Worm (Caenorhabditis elegans) whole organism, L4 larva: ENCODE measurements around the gene F11C1.10.

Experiments
- Y105C5A.15 ChIP-seq: fragments of 200-800 bp; sonication (Bioruptor generic); IDR thresholded peaks from 2 replicates; pipeline ENCODE4 v1.3.6; 2022; ENCODE audit warnings: missing genetic modification characterization, missing compliant biosample characterization
- ZK546.5 ChIP-seq, 2 experiments: sonication (generic microtip); optimal IDR thresholded peaks; 2 replicates each; lab custom pipeline; 2017; ENCODE audit warnings: missing biosample characterization in 2 of 2, missing genetic modification characterization in 2 of 2
- ama-1 ChIP-seq: fragments of 150-350 bp; optimal IDR thresholded peaks from 2 replicates; lab custom pipeline; 2014; ENCODE audit warnings: inconsistent platforms, mixed read lengths
- ceh-82 ChIP-seq: sonication (generic microtip); optimal IDR thresholded peaks from 2 replicates; lab custom pipeline; 2017; ENCODE audit warnings: missing biosample characterization, missing genetic modification characterization
- cey-2 ChIP-seq: sonication (generic microtip); optimal IDR thresholded peaks from 3 replicates; lab custom pipeline; 2017; ENCODE audit warnings: missing genetic modification characterization, mild to moderate bottlenecking, missing compliant biosample characterization, antibody characterized with exemption, borderline replicate concordance; ENCODE audit not compliant: insufficient read depth
- daf-12 ChIP-seq: fragments of 150-350 bp; optimal IDR thresholded peaks from 2 replicates; lab custom pipeline; 2014; ENCODE audit warnings: missing biosample characterization, missing genetic modification reagents, missing genetic modification characterization
- daf-16 ChIP-seq, 3 experiments: sonication (generic microtip); optimal IDR thresholded peaks; 2 replicates each; lab custom pipeline; 2016 to 2017; ENCODE audit warnings: missing genetic modification characterization in 3 of 3, missing genetic modification reagents in 3 of 3, mild to moderate bottlenecking in 2 of 3, missing compliant biosample characterization in 2 of 3, missing biosample characterization in 1 of 3, moderate library complexity in 1 of 3
- daf-19 ChIP-seq: fragments of 200-800 bp; sonication (Bioruptor generic); conservative IDR thresholded peaks from 2 replicates; pipeline ENCODE4 v1.3.6; 2022; ENCODE audit warnings: missing genetic modification characterization, missing compliant biosample characterization
- daf-8 ChIP-seq: fragments of 200-800 bp; sonication (Bioruptor generic); IDR thresholded peaks from 2 replicates; pipeline ENCODE4 v1.3.6; 2022; ENCODE audit warnings: missing genetic modification characterization, missing compliant biosample characterization
- dmd-6 ChIP-seq: fragments of 200-800 bp; sonication (Bioruptor generic); IDR thresholded peaks from 2 replicates; pipeline ENCODE4 v1.3.6; 2022; ENCODE audit warnings: missing genetic modification reagents, missing genetic modification characterization, missing compliant biosample characterization
- dpl-1 ChIP-seq: fragments of 150-350 bp; optimal IDR thresholded peaks from 2 replicates; lab custom pipeline; 2014; ENCODE audit warnings: missing biosample characterization, missing genetic modification reagents, missing genetic modification characterization
- duxl-1 ChIP-seq: sonication (generic microtip); optimal IDR thresholded peaks from 2 replicates; lab custom pipeline; 2016; ENCODE audit warnings: mild to moderate bottlenecking, missing genetic modification characterization, moderate library complexity, missing compliant biosample characterization; ENCODE audit not compliant: poor library complexity
- fkh-10 ChIP-seq: fragments of 150-350 bp; optimal IDR thresholded peaks from 2 replicates; lab custom pipeline; 2014; ENCODE audit warnings: missing biosample characterization, missing genetic modification reagents, missing genetic modification characterization
- fos-1 ChIP-seq: fragments of 150-350 bp; optimal IDR thresholded peaks from 2 replicates; lab custom pipeline; 2014; ENCODE audit warnings: missing biosample characterization, missing genetic modification characterization
- gei-8 ChIP-seq: fragments of 200-800 bp; sonication (Bioruptor generic); optimal IDR thresholded peaks from 2 replicates; lab custom pipeline; 2018; ENCODE audit warnings: mild to moderate bottlenecking, missing genetic modification characterization, missing compliant biosample characterization
- hlh-11 ChIP-seq: fragments of 200-800 bp; sonication (Bioruptor generic); optimal IDR thresholded peaks from 2 replicates; lab custom pipeline; 2018; ENCODE audit warnings: mild to moderate bottlenecking, missing genetic modification characterization, missing compliant biosample characterization
- hlh-30 ChIP-seq: sonication (generic microtip); optimal IDR thresholded peaks from 2 replicates; lab custom pipeline; 2017; ENCODE audit warnings: antibody characterized with exemption, mild to moderate bottlenecking, missing genetic modification characterization, missing compliant biosample characterization; ENCODE audit not compliant: insufficient read depth
- lin-1 ChIP-seq: fragments of 200-800 bp; sonication (Bioruptor generic); IDR thresholded peaks from 2 replicates; pipeline ENCODE4 v1.3.6; 2022; ENCODE audit warnings: missing genetic modification reagents, missing genetic modification characterization, missing compliant biosample characterization
- lin-15B ChIP-seq: fragments of 150-350 bp; sonication (generic microtip); optimal IDR thresholded peaks from 3 replicates; lab custom pipeline; 2014; ENCODE audit warnings: missing biosample characterization, missing genetic modification characterization
- lin-39 ChIP-seq: fragments of 150-350 bp; optimal IDR thresholded peaks from 2 replicates; lab custom pipeline; 2014; ENCODE audit warnings: missing biosample characterization, missing genetic modification reagents, missing genetic modification characterization
- lsy-2 ChIP-seq, 2 experiments: fragments of 150-350 bp in 1 of 2; sonication (generic microtip) in 1 of 2; optimal IDR thresholded peaks; 2 replicates each; lab custom pipeline; 2014 to 2017; ENCODE audit warnings: missing biosample characterization in 2 of 2, missing genetic modification characterization in 2 of 2
- mdl-1 ChIP-seq, 2 experiments: fragments of 150-350 bp in 1 of 2; sonication (generic microtip) in 1 of 2; optimal IDR thresholded peaks; 2 replicates each; lab custom pipeline; 2014 to 2017; ENCODE audit warnings: missing biosample characterization in 2 of 2, missing genetic modification characterization in 2 of 2
- mdt-29 ChIP-seq: fragments of 200-800 bp; sonication (Bioruptor generic); IDR thresholded peaks from 2 replicates; pipeline ENCODE4 v1.3.6; 2022; ENCODE audit warnings: missing genetic modification reagents, missing genetic modification characterization, missing compliant biosample characterization
- mep-1 ChIP-seq: fragments of 150-350 bp; sonication (generic microtip); optimal IDR thresholded peaks from 3 replicates; lab custom pipeline; 2014; ENCODE audit warnings: missing biosample characterization, missing genetic modification characterization
- mxl-3 ChIP-seq: fragments of 200-800 bp; sonication (Bioruptor generic); optimal IDR thresholded peaks from 2 replicates; lab custom pipeline; 2018; ENCODE audit warnings: mild to moderate bottlenecking, missing genetic modification characterization, missing compliant biosample characterization
- nhr-102 ChIP-seq: sonication (generic microtip); optimal IDR thresholded peaks from 2 replicates; lab custom pipeline; 2016; ENCODE audit warnings: mild to moderate bottlenecking, missing genetic modification characterization, moderate library complexity, missing compliant biosample characterization
- nhr-25 ChIP-seq: sonication (generic microtip); optimal IDR thresholded peaks from 2 replicates; lab custom pipeline; 2017; ENCODE audit warnings: missing genetic modification characterization, mild to moderate bottlenecking, missing compliant biosample characterization, antibody characterized with exemption, moderate library complexity, borderline replicate concordance; ENCODE audit not compliant: insufficient read depth
- nhr-28 ChIP-seq: fragments of 150-350 bp; optimal IDR thresholded peaks from 2 replicates; lab custom pipeline; 2014; ENCODE audit warnings: missing biosample characterization, missing genetic modification characterization
- nhr-42 ChIP-seq: fragments of 200-800 bp; sonication (Bioruptor generic); IDR thresholded peaks from 2 replicates; pipeline ENCODE4 v1.3.6; 2022; ENCODE audit warnings: missing genetic modification characterization, missing compliant biosample characterization
- nhr-6 ChIP-seq: fragments of 150-350 bp; optimal IDR thresholded peaks from 2 replicates; lab custom pipeline; 2014; ENCODE audit warnings: missing biosample characterization, missing genetic modification characterization
- pha-4 ChIP-seq, 2 experiments: fragments of 150-350 bp in 1 of 2; fragments of 200-800 bp in 1 of 2; sonication (Bioruptor generic) in 1 of 2; IDR thresholded peaks in 1 of 2; optimal IDR thresholded peaks in 1 of 2; 2 replicates each; pipeline versions ENCODE4 v1.3.6 to Lab custom; 2014 to 2022; ENCODE audit warnings: missing genetic modification characterization in 2 of 2, missing genetic modification reagents in 2 of 2, missing biosample characterization in 1 of 2, missing compliant biosample characterization in 1 of 2
- saeg-2 ChIP-seq: fragments of 200-800 bp; sonication (Bioruptor generic); IDR thresholded peaks from 2 replicates; pipeline ENCODE4 v1.3.6; 2022; ENCODE audit warnings: missing genetic modification reagents, missing genetic modification characterization, missing compliant biosample characterization
- sdz-12 ChIP-seq: fragments of 200-800 bp; sonication (Bioruptor generic); optimal IDR thresholded peaks from 2 replicates; lab custom pipeline; 2018; ENCODE audit warnings: mild to moderate bottlenecking, missing genetic modification characterization, missing compliant biosample characterization
- snpc-1.2 ChIP-seq: fragments of 200-800 bp; sonication (Bioruptor generic); IDR thresholded peaks from 2 replicates; pipeline ENCODE4 v1.3.6; 2022; ENCODE audit warnings: missing genetic modification reagents, missing genetic modification characterization, missing compliant biosample characterization
- snpc-4 ChIP-seq: fragments of 150-350 bp; optimal IDR thresholded peaks from 2 replicates; lab custom pipeline; 2014; ENCODE audit warnings: missing biosample characterization, missing genetic modification characterization
- unc-130 ChIP-seq: sonication (generic microtip); optimal IDR thresholded peaks from 2 replicates; lab custom pipeline; 2016; ENCODE audit warnings: missing genetic modification reagents, missing genetic modification characterization, missing compliant biosample characterization
- unc-62 ChIP-seq, 3 experiments: fragments of 150-350 bp in 1 of 3; sonication (generic microtip); optimal IDR thresholded peaks in 2 of 3; peaks in 1 of 3; 1 replicate in 1 of 3; 2 replicates in 2 of 3; lab custom pipeline; 2014 to 2017; ENCODE audit warnings: missing biosample characterization in 3 of 3, missing genetic modification characterization in 3 of 3, missing genetic modification reagents in 3 of 3, missing genotype in 1 of 3
- vab-7 ChIP-seq: fragments of 200-800 bp; sonication (Bioruptor generic); IDR thresholded peaks from 2 replicates; pipeline ENCODE4 v1.3.6; 2022; ENCODE audit warnings: missing genetic modification reagents, missing genetic modification characterization, missing compliant biosample characterization
- zip-11 ChIP-seq: fragments of 200-800 bp; sonication (Bioruptor generic); IDR thresholded peaks from 2 replicates; pipeline ENCODE4 v1.3.6; 2022; ENCODE audit warnings: missing genetic modification characterization, missing compliant biosample characterization

Gene F11C1.10

ce11 chrX:13006734-13007133 lies 29.9 kb downstream of the F11C1.10 start:
- peak; percentile 54 for TF ChIP-seq nhr-25 (tag; lab: Kevin White, UChicago)
- no peak for TF ChIP-seq snpc-4
- no peak for TF ChIP-seq zip-11

DNA sequence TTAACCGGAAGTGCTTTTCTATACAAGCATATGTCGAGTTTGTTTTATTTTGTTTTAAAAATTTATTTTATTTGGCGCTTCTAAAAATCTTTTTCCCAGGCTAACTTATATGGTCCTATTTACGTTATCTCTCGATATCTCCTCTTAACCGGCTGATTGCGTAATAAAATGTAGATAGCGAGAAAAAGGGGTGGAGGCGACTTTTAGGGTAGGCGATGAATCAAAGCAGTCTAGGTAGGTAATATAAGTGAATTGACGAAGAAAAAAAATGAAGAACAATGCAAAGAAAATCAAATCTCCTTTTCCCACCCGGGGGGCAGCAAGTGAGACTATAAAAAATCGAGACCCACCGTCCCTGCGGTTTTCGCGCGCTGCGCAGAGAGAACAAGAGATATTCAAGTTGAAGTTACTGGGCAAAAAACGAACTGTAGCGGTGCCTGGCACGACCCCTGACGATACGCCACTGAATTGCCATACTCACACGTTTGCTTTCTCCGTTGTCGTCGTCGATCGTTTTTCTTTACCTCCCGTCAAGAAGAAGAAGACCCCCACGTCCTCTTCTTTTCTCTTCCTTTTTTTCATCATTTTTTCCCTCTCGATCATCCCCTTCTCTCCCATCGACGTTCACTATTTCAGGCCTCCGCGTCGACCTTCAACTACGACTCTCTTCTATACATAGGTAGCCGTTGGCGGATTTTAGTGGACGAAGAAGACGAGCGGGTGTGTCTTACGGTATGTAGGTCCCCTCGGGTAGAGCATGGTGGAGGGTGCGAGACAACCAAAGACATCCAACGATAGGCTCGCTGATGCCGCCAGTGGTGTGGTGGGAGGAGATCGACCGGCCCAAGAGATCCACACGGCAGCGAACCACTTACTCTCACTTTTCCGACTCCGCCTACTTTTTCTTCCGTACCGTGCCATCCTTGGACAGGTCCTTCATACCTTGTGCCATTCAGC lies 31.3 kb downstream of the F11C1.10 start, which contains the start of gene nhr-25:
Gene nhr-25 (plus strand): TSS at position 637 of the 957 bp plus-strand sequence.
- TF ChIP-seq mep-1 = peak; percentile 52
- TF ChIP-seq dpl-1 = no peak
- TF ChIP-seq Y105C5A.15 (GFP tag; lab: Robert Waterston, UW) = 0 out of 2 replicates have a peak, but pooled peaks have one; percentile 7
- TF ChIP-seq unc-62 (GFP tag; optimal IDR thresholded peaks at IDR 0.05 in 1 of 2; lab: Kevin White, UChicago) = peak in 1 of 2 experiments; percentile 62
- no peak for TF ChIP-seq unc-62 (tag; optimal IDR thresholded peaks at IDR 0.05; lab: Kevin White, UChicago)
- no peak for TF ChIP-seq saeg-2 (GFP tag; lab: Robert Waterston, UW)
- TF ChIP-seq cey-2 (tag; lab: Kevin White, UChicago) = no peak
- TF ChIP-seq unc-130 (GFP tag; lab: Kevin White, UChicago) = no peak
- no peak for TF ChIP-seq lin-1 (GFP tag; lab: Robert Waterston, UW)
- TF ChIP-seq lsy-2 (tag; optimal IDR thresholded peaks at IDR 0.05; lab: Kevin White, UChicago) = peak in 1 of 2 experiments; percentile 3
- TF ChIP-seq nhr-102 (tag; lab: Kevin White, UChicago) = no peak
- peak; percentile 99 for TF ChIP-seq nhr-25 (tag; lab: Kevin White, UChicago)
- no peak for TF ChIP-seq pha-4 (GFP tag; IDR thresholded peaks at IDR 0.05; lab: Robert Waterston, UW)
- no peak for TF ChIP-seq pha-4 (tag; optimal IDR thresholded peaks at IDR 0.05; lab: Kevin White, UChicago)
- TF ChIP-seq gei-8 (GFP tag; lab: Kevin White, UChicago) = no peak
- peak; percentile 50 for TF ChIP-seq nhr-28 (tag; lab: Kevin White, UChicago)
- no peak for TF ChIP-seq lin-15B
- no peak for TF ChIP-seq nhr-42 (GFP tag; lab: Robert Waterston, UW)
- TF ChIP-seq mxl-3 (GFP tag; lab: Kevin White, UChicago) = no peak
- no peak for TF ChIP-seq mdl-1 (tag; optimal IDR thresholded peaks at IDR 0.05; lab: Kevin White, UChicago)
- TF ChIP-seq dmd-6 (GFP tag; lab: Robert Waterston, UW) = no peak
- TF ChIP-seq snpc-4 = no peak
- no peak for TF ChIP-seq mdt-29 (GFP tag; lab: Robert Waterston, UW)
- TF ChIP-seq fos-1 = no peak
- no peak for TF ChIP-seq lin-39 (tag; lab: Kevin White, UChicago)
- peak; percentile 3 for TF ChIP-seq hlh-11
- TF ChIP-seq fkh-10 = no peak
- no peak for TF ChIP-seq snpc-1.2 (GFP tag; lab: Robert Waterston, UW)

DNA sequence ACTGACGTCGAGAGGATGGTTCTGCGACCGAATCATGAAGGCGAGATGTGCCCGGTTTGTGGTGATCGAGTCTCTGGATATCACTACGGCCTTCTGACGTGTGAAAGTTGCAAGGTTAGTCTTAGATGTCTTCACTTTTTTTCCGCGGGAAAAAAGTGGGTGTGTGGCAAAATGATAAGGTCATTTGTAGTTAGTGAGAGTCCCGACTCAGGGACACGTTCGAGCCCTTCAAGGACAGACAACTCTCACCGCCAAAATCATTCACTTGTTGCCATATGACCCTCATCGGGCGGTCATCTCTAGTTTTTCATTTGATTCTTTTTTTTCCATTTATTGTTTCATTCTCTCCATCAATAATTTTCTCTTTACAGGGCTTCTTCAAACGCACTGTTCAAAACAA lies 32.0 kb downstream of the F11C1.10 start:
- TF ChIP-seq nhr-6 (tag; lab: Kevin White, UChicago) (no peak), daf-16 (GFP tag; optimal IDR thresholded peaks at IDR 0.05; lab: Kevin White, UChicago) (no peak), daf-16 (tag; optimal IDR thresholded peaks at IDR 0.05; lab: Kevin White, UChicago) (no peak), duxl-1 (tag; lab: Kevin White, UChicago) (no peak), unc-62 (GFP tag; optimal IDR thresholded peaks at IDR 0.05 in 1 of 2; lab: Kevin White, UChicago) (peak in 1 of 2 experiments; percentile 73), unc-62 (tag; optimal IDR thresholded peaks at IDR 0.05; lab: Kevin White, UChicago) (no peak), mdl-1 (tag; optimal IDR thresholded peaks at IDR 0.05; lab: Kevin White, UChicago) (peak in 1 of 2 experiments; percentile 8), daf-12 (no peak), nhr-25 (tag; lab: Kevin White, UChicago) (peak; percentile 99), ceh-82 (tag; lab: Kevin White, UChicago) (no peak), hlh-30 (tag; lab: Kevin White, UChicago) (peak; percentile 51), daf-19 (GFP tag; lab: Robert Waterston, UW) (no peak), ZK546.5 (tag; optimal IDR thresholded peaks at IDR 0.05; lab: Kevin White, UChicago) (no peak), nhr-28 (tag; lab: Kevin White, UChicago) (peak; percentile 36), ama-1 (lab: Kevin White, UChicago) (no peak), vab-7 (no peak), sdz-12 (GFP tag; lab: Kevin White, UChicago) (no peak), daf-8 (GFP tag; lab: Robert Waterston, UW) (no peak)
